Fruit fly (Drosophila melanogaster): ENCODE data around the gene gzl.

The gzl gene

DNA sequence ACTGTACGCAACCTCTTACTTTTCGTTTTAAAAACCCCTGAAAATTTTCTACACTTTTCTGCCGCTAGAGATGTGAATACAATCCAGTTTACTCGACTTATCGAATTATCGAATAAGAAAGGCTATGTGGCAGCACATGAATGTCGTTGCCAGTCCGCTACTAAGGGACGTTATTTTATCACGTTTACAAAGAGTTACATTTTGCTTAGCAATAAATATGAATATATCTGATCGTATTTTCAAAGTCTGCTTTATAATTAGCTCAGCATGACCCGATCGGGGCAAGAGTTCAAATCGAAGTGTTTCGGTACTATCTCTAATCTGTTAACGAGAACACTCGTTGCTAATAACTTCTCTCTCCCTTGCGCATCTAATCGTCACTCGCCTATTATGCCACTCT, 14.6 kb upstream of the gzl start, which contains the start of gene CG42724 (continued):
- TF ChIP-seq maf-S (GFP tag; optimal IDR thresholded peaks at IDR 0.05): peak; percentile 65
- peak; percentile 98 for TF ChIP-seq Ets65A (GFP tag)
- TF ChIP-seq repo (GFP tag; optimal IDR thresholded peaks at IDR 0.05): peak; percentile 61
- TF ChIP-seq Hand (GFP tag; optimal IDR thresholded peaks at IDR 0.05): no peak
- TF ChIP-seq CG31224 (GFP tag; IDR thresholded peaks at IDR 0.05): 0 out of 2 replicates have a peak, but pooled peaks have one; percentile 30
- TF ChIP-seq Eip74EF (GFP tag; optimal IDR thresholded peaks at IDR 0.05): no peak
- peak; percentile 62 for TF ChIP-seq CG9817 (tag; optimal IDR thresholded peaks at IDR 0.05)
- peak; percentile 29; the same call in 1 of the 2 replicates for TF ChIP-seq E2f2 (GFP tag; IDR thresholded peaks at IDR 0.05)
- no peak for TF ChIP-seq cas (GFP tag; IDR thresholded peaks at IDR 0.05)
- TF ChIP-seq slbo (GFP tag; IDR thresholded peaks at IDR 0.05): peak; percentile 77
- TF ChIP-seq CG1647 (GFP tag; optimal IDR thresholded peaks at IDR 0.05): peak; percentile 70
- TF ChIP-seq B-H1 (GFP tag; IDR thresholded peaks at IDR 0.05): peak; percentile 15; the same call in 1 of the 3 replicates
- peak; percentile 68 for TF ChIP-seq CG32532 (GFP tag; IDR thresholded peaks at IDR 0.05)
- TF ChIP-seq CG4820 (GFP tag; optimal IDR thresholded peaks at IDR 0.05): peak; percentile 41
- peak; percentile 19 for TF ChIP-seq CG4424 (GFP tag; optimal IDR thresholded peaks at IDR 0.05)
- TF ChIP-seq CG6175 (GFP tag; IDR thresholded peaks at IDR 0.05): 0 out of 3 replicates have a peak, but pooled peaks have one; percentile 32
- TF ChIP-seq Elba2 (GFP tag; optimal IDR thresholded peaks at IDR 0.05): peak; percentile 17
- TF ChIP-seq luna (GFP tag; optimal IDR thresholded peaks at IDR 0.05): peak; percentile 72
- no peak for TF ChIP-seq CG8359 (GFP tag; optimal IDR thresholded peaks at IDR 0.05; ENCODE audit: borderline replicate concordance)
- peak; percentile 44 for TF ChIP-seq en (GFP tag; optimal IDR thresholded peaks at IDR 0.05)
- TF ChIP-seq otp (GFP tag; IDR thresholded peaks at IDR 0.05): peak; percentile 49; the same call in 1 of the 3 replicates
- peak; percentile 60; the same call in 1 of the 2 replicates for TF ChIP-seq CG11247 (GFP tag; IDR thresholded peaks at IDR 0.05)
- peak; percentile 39 for TF ChIP-seq slp2 (GFP tag; optimal IDR thresholded peaks at IDR 0.05)
- peak; percentile 89 for TF ChIP-seq CG4617 (GFP tag; optimal IDR thresholded peaks at IDR 0.05; ENCODE audit: borderline replicate concordance)
- peak; percentile 57 for TF ChIP-seq stwl (tag; optimal IDR thresholded peaks at IDR 0.05)
- peak; percentile 13 for TF ChIP-seq CG34376 (GFP tag; optimal IDR thresholded peaks at IDR 0.05)
- TF ChIP-seq CG3407 (GFP tag; optimal IDR thresholded peaks at IDR 0.05): no peak
- peak; percentile 37 for TF ChIP-seq vfl (GFP tag; optimal IDR thresholded peaks at IDR 0.05)
- TF ChIP-seq CG12744 (GFP tag; optimal IDR thresholded peaks at IDR 0.05): peak; percentile 36
- TF ChIP-seq sob (GFP tag; IDR thresholded peaks at IDR 0.05): peak; percentile 45
- no peak for TF ChIP-seq CG10209 (GFP tag; optimal IDR thresholded peaks at IDR 0.05)
- TF ChIP-seq CG15601 (tag; optimal IDR thresholded peaks at IDR 0.05): no peak
- peak; percentile 57; the same call in 1 of the 2 replicates for TF ChIP-seq NFAT (GFP tag; IDR thresholded peaks at IDR 0.05)
- peak; percentile 46 for TF ChIP-seq crc (GFP tag; optimal IDR thresholded peaks at IDR 0.05)
- peak; percentile 39; the same call in 1 of the 2 replicates for TF ChIP-seq ttk (GFP tag; IDR thresholded peaks at IDR 0.05)
- no peak for TF ChIP-seq prd (optimal IDR thresholded peaks at IDR 0.05)
- peak; percentile 78 for TF ChIP-seq prd (GFP tag; IDR thresholded peaks at IDR 0.05)
- TF ChIP-seq CG13123 (GFP tag; optimal IDR thresholded peaks at IDR 0.05): peak; percentile 45
- peak; percentile 73 for TF ChIP-seq MBD-R2 (GFP tag; IDR thresholded peaks at IDR 0.05)
- TF ChIP-seq mirr (GFP tag; optimal IDR thresholded peaks at IDR 0.05): no peak
- TF ChIP-seq CG6791 (GFP tag; IDR thresholded peaks at IDR 0.05; ENCODE audit: partially characterized antibody): 0 out of 3 replicates have a peak, but pooled peaks have one; percentile 43
- TF ChIP-seq CG4730 (GFP tag; IDR thresholded peaks at IDR 0.05): peak; percentile 36; the same call in 1 of the 2 replicates
- TF ChIP-seq CG11560 (tag; IDR thresholded peaks at IDR 0.05): peak; percentile 99
- TF ChIP-seq tin (GFP tag; optimal IDR thresholded peaks at IDR 0.05): peak; percentile 42
- TF ChIP-seq chif (GFP tag; optimal IDR thresholded peaks at IDR 0.05): peak; percentile 32 to 65
- peak; percentile 79 for TF ChIP-seq her (GFP tag; optimal IDR thresholded peaks at IDR 0.05)
- TF ChIP-seq CG9876 (GFP tag; optimal IDR thresholded peaks at IDR 0.05): peak; percentile 75
- TF ChIP-seq CG7928 (GFP tag; optimal IDR thresholded peaks at IDR 0.05): peak; percentile 29
- no peak for TF ChIP-seq CG12391 (tag; optimal IDR thresholded peaks at IDR 0.05)
- no peak for TF ChIP-seq rib (GFP tag; IDR thresholded peaks at IDR 0.05)
- peak; percentile 33 for TF ChIP-seq ssp (GFP tag; IDR thresholded peaks at IDR 0.05)
